ENCODE assay signal across 1 fruit fly cellular context in genomic region chr3L:1969539-1970337, dm6.
TF ChIP-seq lines count a peak whose summit lies in the region.

TSS of gene CG1927 (minus strand) at chr3L:1970079.

TF ChIP-seq in whole organism, embryonic, 481 proteins besides CTCF, POLR2A, EP300 and RAD21 (continued from another document and continues in another):
- TF ChIP-seq pzg (GFP tag; optimal IDR thresholded peaks at IDR 0.05; lab: Kevin White, UChicago) (peak; percentile 54), PHDP (tag; optimal IDR thresholded peaks at IDR 0.05; lab: Kevin White, UChicago) (peak; percentile 11), CG34422 (GFP tag; IDR thresholded peaks at IDR 0.05; lab: Robert Waterston, UW) (peak; percentile 49; the same call in 1 of the 3 replicates), trh (GFP tag; optimal IDR thresholded peaks at IDR 0.05; lab: Kevin White, UChicago) (no peak), Hmr (GFP tag; optimal IDR thresholded peaks at IDR 0.05; lab: Kevin White, UChicago) (peak; percentile 26), CG13287 (GFP tag; IDR thresholded peaks at IDR 0.05; lab: Robert Waterston, UW; ENCODE audit: partially characterized antibody) (peak; percentile 49; the same call in 1 of the 2 replicates), CG18011 (GFP tag; optimal IDR thresholded peaks at IDR 0.05; lab: Kevin White, UChicago) (no peak), CG15514 (GFP tag; optimal IDR thresholded peaks at IDR 0.05; lab: Kevin White, UChicago) (peak; percentile 52), hbn (GFP tag; IDR thresholded peaks at IDR 0.05; lab: Robert Waterston, UW; ENCODE audit: partially characterized antibody) (peak; percentile 19; the same call in 1 of the 2 replicates), sens-2 (GFP tag; IDR thresholded peaks at IDR 0.05; lab: Robert Waterston, UW) (no peak), CG15479 (GFP tag; optimal IDR thresholded peaks at IDR 0.05; lab: Kevin White, UChicago) (no peak), HLH3B (GFP tag; IDR thresholded peaks at IDR 0.05; lab: Robert Waterston, UW) (no peak), br (optimal IDR thresholded peaks at IDR 0.05; lab: Kevin White, UChicago) (no peak), Med (GFP tag; lab: Kevin White, UChicago) (peak; percentile 82), Eip74EF (GFP tag; optimal IDR thresholded peaks at IDR 0.05; lab: Kevin White, UChicago) (peak in 1 of 2 experiments; percentile 35), Trl (optimal IDR thresholded peaks at IDR 0.05; lab: Kevin White, UChicago) (peak in 1 of 2 experiments; percentile 36), Trl (GFP tag; optimal IDR thresholded peaks at IDR 0.05; lab: Kevin White, UChicago) (no peak), sqz (GFP tag; optimal IDR thresholded peaks at IDR 0.05; lab: Kevin White, UChicago) (peak; percentile 17), luna (GFP tag; optimal IDR thresholded peaks at IDR 0.05; lab: Kevin White, UChicago) (no peak), onecut (GFP tag; IDR thresholded peaks at IDR 0.05; lab: Robert Waterston, UW) (no peak), Bteb2 (GFP tag; optimal IDR thresholded peaks at IDR 0.05; lab: Kevin White, UChicago) (no peak), fd96Cb (tag; optimal IDR thresholded peaks at IDR 0.05; lab: Kevin White, UChicago) (no peak), CG2129 (GFP tag; IDR thresholded peaks at IDR 0.05; lab: Robert Waterston, UW; ENCODE audit: partially characterized antibody) (no peak), sd (tag; optimal IDR thresholded peaks at IDR 0.05; lab: Kevin White, UChicago) (peak; percentile 22), Dip2 (GFP tag; IDR thresholded peaks at IDR 0.05; lab: Robert Waterston, UW) (no peak), ci (GFP tag; IDR thresholded peaks at IDR 0.05; lab: Robert Waterston, UW) (0 out of 3 replicates have a peak, but pooled peaks have one; percentile 28), row (GFP tag; IDR thresholded peaks at IDR 0.05; lab: Robert Waterston, UW) (no peak), CG5180 (GFP tag; optimal IDR thresholded peaks at IDR 0.05; lab: Kevin White, UChicago) (peak; percentile 36), CG16779 (GFP tag; IDR thresholded peaks at IDR 0.05; lab: Robert Waterston, UW) (0 out of 2 replicates have a peak, but pooled peaks have one; percentile 5), hkb (optimal IDR thresholded peaks at IDR 0.05; lab: Kevin White, UChicago) (no peak), hkb (GFP tag; IDR thresholded peaks at IDR 0.05; lab: Robert Waterston, UW) (peak; percentile 38; the same call in 1 of the 2 replicates), CkIIα-i1 (GFP tag; IDR thresholded peaks at IDR 0.05; lab: Robert Waterston, UW) (no peak), CG4854 (GFP tag; optimal IDR thresholded peaks at IDR 0.05; lab: Kevin White, UChicago) (no peak), Nf-YA (GFP tag; IDR thresholded peaks at IDR 0.05; lab: Robert Waterston, UW) (no peak), CG12659 (GFP tag; optimal IDR thresholded peaks at IDR 0.05; lab: Kevin White, UChicago) (peak; percentile 42), ato (GFP tag; IDR thresholded peaks at IDR 0.05; lab: Robert Waterston, UW; ENCODE audit: partially characterized antibody) (0 out of 2 replicates have a peak, but pooled peaks have one; percentile 36), CG32772 (GFP tag; IDR thresholded peaks at IDR 0.05; lab: Robert Waterston, UW) (no peak), Rfx (GFP tag; IDR thresholded peaks at IDR 0.05; lab: Robert Waterston, UW) (no peak), Lpt (GFP tag; optimal IDR thresholded peaks at IDR 0.05; lab: Kevin White, UChicago) (no peak), odd (GFP tag; optimal IDR thresholded peaks at IDR 0.05; lab: Kevin White, UChicago) (no peak), tio (GFP tag; optimal IDR thresholded peaks at IDR 0.05; lab: Kevin White, UChicago) (no peak), Gsc (GFP tag; IDR thresholded peaks at IDR 0.05; lab: Robert Waterston, UW) (no peak), vfl (GFP tag; optimal IDR thresholded peaks at IDR 0.05; lab: Kevin White, UChicago) (no peak), CG14667 (GFP tag; IDR thresholded peaks at IDR 0.05; lab: Robert Waterston, UW) (no peak), Aef1 (GFP tag; IDR thresholded peaks at IDR 0.05; lab: Robert Waterston, UW) (no peak), CG1832 (GFP tag; optimal IDR thresholded peaks at IDR 0.05; lab: Kevin White, UChicago) (no peak), az2 (GFP tag; optimal IDR thresholded peaks at IDR 0.05; lab: Kevin White, UChicago) (no peak), gfzf (GFP tag; optimal IDR thresholded peaks at IDR 0.05; lab: Kevin White, UChicago) (peak; percentile 78), stwl (tag; optimal IDR thresholded peaks at IDR 0.05; lab: Kevin White, UChicago) (no peak), Lim3 (GFP tag; IDR thresholded peaks at IDR 0.05; lab: Robert Waterston, UW) (no peak), CG7963 (GFP tag; IDR thresholded peaks at IDR 0.05; lab: Robert Waterston, UW; ENCODE audit: partially characterized antibody) (no peak), Atf6 (GFP tag; IDR thresholded peaks at IDR 0.05; lab: Robert Waterston, UW) (peak; percentile 27; the same call in 1 of the 2 replicates), Hr78 (GFP tag; optimal IDR thresholded peaks at IDR 0.05; lab: Kevin White, UChicago) (no peak), CG10543 (GFP tag; optimal IDR thresholded peaks at IDR 0.05; lab: Kevin White, UChicago) (peak; percentile 1), CG6813 (GFP tag; optimal IDR thresholded peaks at IDR 0.05; lab: Kevin White, UChicago) (no peak), CG30020 (tag; optimal IDR thresholded peaks at IDR 0.05; lab: Kevin White, UChicago) (no peak), CG6254 (GFP tag; optimal IDR thresholded peaks at IDR 0.05; lab: Kevin White, UChicago) (no peak), phol (tag; optimal IDR thresholded peaks at IDR 0.05; lab: Kevin White, UChicago) (no peak), Bgb (GFP tag; IDR thresholded peaks at IDR 0.05; lab: Robert Waterston, UW; ENCODE audit: partially characterized antibody) (peak; percentile 55; the same call in 1 of the 2 replicates), dmrt11E (tag; optimal IDR thresholded peaks at IDR 0.05; lab: Kevin White, UChicago) (no peak), E2f2 (GFP tag; IDR thresholded peaks at IDR 0.05; lab: Robert Waterston, UW) (peak; percentile 34; the same call in 1 of the 2 replicates), gsb-n (tag; optimal IDR thresholded peaks at IDR 0.05; lab: Kevin White, UChicago) (no peak), pan (optimal IDR thresholded peaks at IDR 0.05; lab: Kevin White, UChicago) (no peak), pan (GFP tag; optimal IDR thresholded peaks at IDR 0.05 in 1 of 2, IDR thresholded peaks at IDR 0.05 in 1 of 2) (no peak), chinmo (GFP tag; IDR thresholded peaks at IDR 0.05; lab: Robert Waterston, UW; ENCODE audit: partially characterized antibody) (peak; percentile 68; the same call in 1 of the 4 replicates), MTF-1 (GFP tag; optimal IDR thresholded peaks at IDR 0.05; lab: Kevin White, UChicago; ENCODE audit: borderline replicate concordance) (no peak), Hsf (GFP tag; optimal IDR thresholded peaks at IDR 0.05; lab: Kevin White, UChicago) (no peak), CG2116 (GFP tag; optimal IDR thresholded peaks at IDR 0.05; lab: Kevin White, UChicago) (no peak), CG9727 (GFP tag; optimal IDR thresholded peaks at IDR 0.05; lab: Kevin White, UChicago) (no peak), CG3407 (GFP tag; optimal IDR thresholded peaks at IDR 0.05; lab: Kevin White, UChicago) (no peak), CG9876 (GFP tag; optimal IDR thresholded peaks at IDR 0.05; lab: Kevin White, UChicago) (no peak), Oaz (GFP tag; IDR thresholded peaks at IDR 0.05; lab: Robert Waterston, UW) (no peak), cato (GFP tag; optimal IDR thresholded peaks at IDR 0.05; lab: Kevin White, UChicago; ENCODE audit: borderline replicate concordance) (no peak), rib (GFP tag; IDR thresholded peaks at IDR 0.05; lab: Robert Waterston, UW) (no peak), Myb (GFP tag; optimal IDR thresholded peaks at IDR 0.05; lab: Kevin White, UChicago) (peak; percentile 86), CG11696 (GFP tag; IDR thresholded peaks at IDR 0.05; lab: Robert Waterston, UW) (no peak), Pdp1 (GFP tag; optimal IDR thresholded peaks at IDR 0.05; lab: Kevin White, UChicago) (no peak), CG15696 (tag; optimal IDR thresholded peaks at IDR 0.05; lab: Kevin White, UChicago) (no peak), Bdp1 (GFP tag; optimal IDR thresholded peaks at IDR 0.05; lab: Kevin White, UChicago) (no peak), CG11723 (GFP tag; optimal IDR thresholded peaks at IDR 0.05; lab: Kevin White, UChicago) (no peak), CG17568 (GFP tag; optimal IDR thresholded peaks at IDR 0.05; lab: Kevin White, UChicago) (peak; percentile 9), maf-S (GFP tag; optimal IDR thresholded peaks at IDR 0.05; lab: Kevin White, UChicago) (no peak), jing (GFP tag; optimal IDR thresholded peaks at IDR 0.05; lab: Kevin White, UChicago) (no peak), cg (GFP tag; optimal IDR thresholded peaks at IDR 0.05; lab: Kevin White, UChicago) (peak; percentile 46), Dbx (GFP tag; IDR thresholded peaks at IDR 0.05; lab: Robert Waterston, UW) (peak; percentile 57; the same call in 2 of the 3 replicates), Xrp1 (GFP tag; IDR thresholded peaks at IDR 0.05; lab: Robert Waterston, UW) (0 out of 2 replicates have a peak, but pooled peaks have one; percentile 17), sob (GFP tag; IDR thresholded peaks at IDR 0.05; lab: Robert Waterston, UW) (0 out of 2 replicates have a peak, but pooled peaks have one; percentile 24), mirr (GFP tag; optimal IDR thresholded peaks at IDR 0.05; lab: Kevin White, UChicago) (peak; percentile 6), Fer3 (tag; optimal IDR thresholded peaks at IDR 0.05; lab: Kevin White, UChicago) (peak; percentile 15), CG10431 (GFP tag; optimal IDR thresholded peaks at IDR 0.05; lab: Kevin White, UChicago) (no peak), Dp (GFP tag; optimal IDR thresholded peaks at IDR 0.05; lab: Kevin White, UChicago) (peak; percentile 22), Scr (GFP tag; IDR thresholded peaks at IDR 0.05; lab: Robert Waterston, UW; ENCODE audit: partially characterized antibody) (0 out of 2 replicates have a peak, but pooled peaks have one; percentile 20), B-H1 (GFP tag; IDR thresholded peaks at IDR 0.05; lab: Robert Waterston, UW) (no peak), Hr39 (optimal IDR thresholded peaks at IDR 0.05; lab: Kevin White, UChicago) (no peak), Hmx (GFP tag; optimal IDR thresholded peaks at IDR 0.05; lab: Kevin White, UChicago) (no peak), CG17361 (GFP tag; IDR thresholded peaks at IDR 0.05; lab: Robert Waterston, UW) (no peak), sna (GFP tag; IDR thresholded peaks at IDR 0.05; lab: Robert Waterston, UW; ENCODE audit: partially characterized antibody) (no peak), CG6765 (GFP tag; optimal IDR thresholded peaks at IDR 0.05; lab: Kevin White, UChicago) (peak; percentile 51), CHES-1-like (GFP tag; optimal IDR thresholded peaks at IDR 0.05; lab: Kevin White, UChicago) (no peak), Drgx (GFP tag; IDR thresholded peaks at IDR 0.05; lab: Robert Waterston, UW) (no peak), Neu2 (GFP tag; optimal IDR thresholded peaks at IDR 0.05; lab: Kevin White, UChicago; ENCODE audit: borderline replicate concordance) (no peak), CG7786 (GFP tag; optimal IDR thresholded peaks at IDR 0.05; lab: Kevin White, UChicago) (no peak), trem (tag; optimal IDR thresholded peaks at IDR 0.05; lab: Kevin White, UChicago) (no peak), ash1 (GFP tag; optimal IDR thresholded peaks at IDR 0.05; lab: Kevin White, UChicago) (no peak), CG10366 (GFP tag; IDR thresholded peaks at IDR 0.05; lab: Robert Waterston, UW) (no peak), CG42726 (GFP tag; IDR thresholded peaks at IDR 0.05; lab: Robert Waterston, UW; ENCODE audit: partially characterized antibody) (peak; percentile 68), chn (GFP tag; optimal IDR thresholded peaks at IDR 0.05; lab: Kevin White, UChicago) (no peak), GATAe (GFP tag; conservative IDR thresholded peaks at IDR 0.05; lab: Robert Waterston, UW) (no peak), Optix (GFP tag; IDR thresholded peaks at IDR 0.05; lab: Robert Waterston, UW) (no peak), h (optimal IDR thresholded peaks at IDR 0.05; lab: Kevin White, UChicago) (no peak), CG9797 (GFP tag; optimal IDR thresholded peaks at IDR 0.05; lab: Kevin White, UChicago) (peak; percentile 28), B-H2 (GFP tag; optimal IDR thresholded peaks at IDR 0.05; lab: Kevin White, UChicago) (no peak), CG12769 (tag; optimal IDR thresholded peaks at IDR 0.05; lab: Kevin White, UChicago) (peak; percentile 43), Camta (GFP tag; optimal IDR thresholded peaks at IDR 0.05; lab: Kevin White, UChicago) (no peak), scrt (GFP tag; optimal IDR thresholded peaks at IDR 0.05; lab: Kevin White, UChicago) (peak; percentile 2), CG6791 (GFP tag; IDR thresholded peaks at IDR 0.05; lab: Robert Waterston, UW; ENCODE audit: partially characterized antibody) (no peak), CG8290 (GFP tag; optimal IDR thresholded peaks at IDR 0.05; lab: Kevin White, UChicago) (no peak), CG8290 (tag; optimal IDR thresholded peaks at IDR 0.05; lab: Kevin White, UChicago) (peak in 1 of 2 experiments; percentile 46), vvl (GFP tag; IDR thresholded peaks at IDR 0.05; lab: Robert Waterston, UW) (peak; percentile 75), unc-4 (GFP tag; IDR thresholded peaks at IDR 0.05; lab: Robert Waterston, UW; ENCODE audit: partially characterized antibody) (0 out of 2 replicates have a peak, but pooled peaks have one; percentile 26), btn (GFP tag; optimal IDR thresholded peaks at IDR 0.05; lab: Kevin White, UChicago) (no peak), ase (GFP tag; IDR thresholded peaks at IDR 0.05; lab: Robert Waterston, UW) (no peak), CG17359 (tag; optimal IDR thresholded peaks at IDR 0.05; lab: Kevin White, UChicago) (no peak), sima (GFP tag; optimal IDR thresholded peaks at IDR 0.05; lab: Kevin White, UChicago) (no peak), Jarid2 (GFP tag; optimal IDR thresholded peaks at IDR 0.05; lab: Kevin White, UChicago) (peak; percentile 86), CG15269 (tag; optimal IDR thresholded peaks at IDR 0.05; lab: Kevin White, UChicago) (peak; percentile 11), nom (GFP tag; optimal IDR thresholded peaks at IDR 0.05; lab: Kevin White, UChicago) (peak; percentile 20), pita (GFP tag; optimal IDR thresholded peaks at IDR 0.05; lab: Kevin White, UChicago) (no peak), Six4 (GFP tag; optimal IDR thresholded peaks at IDR 0.05; lab: Kevin White, UChicago) (no peak), Fer2 (tag; optimal IDR thresholded peaks at IDR 0.05; lab: Kevin White, UChicago) (no peak), Nf-YC (tag; optimal IDR thresholded peaks at IDR 0.05; lab: Kevin White, UChicago) (peak; percentile 15)
